Fruit fly (Drosophila melanogaster) whole organism, prepupa: ENCODE data around the gene Obp19d.

Experiments used
- CG10631 ChIP-seq: fragments of 200-800 bp; sonication (Bioruptor generic); optimal IDR thresholded peaks from 2 replicates; lab custom pipeline; 2016; ENCODE audit warnings: missing biosample characterization, missing genetic modification characterization
- CG10669 ChIP-seq: fragments of 200-800 bp; sonication (Bioruptor generic); optimal IDR thresholded peaks from 3 replicates; lab custom pipeline; 2018; ENCODE audit warnings: missing biosample characterization, mild to moderate bottlenecking, missing genetic modification characterization, moderate library complexity
- CG11762 ChIP-seq: fragments of 200-800 bp; sonication (Bioruptor generic); optimal IDR thresholded peaks from 3 replicates; lab custom pipeline; 2016; ENCODE audit warnings: missing biosample characterization, missing genetic modification characterization; ENCODE audit not compliant: insufficient read depth
- CG15336 ChIP-seq: fragments of 200-800 bp; sonication (Bioruptor generic); IDR thresholded peaks from 2 replicates; pipeline ENCODE4 v1.3.6; 2022; ENCODE audit warnings: missing biosample characterization, missing genetic modification characterization
- CG3032 ChIP-seq: fragments of 200-800 bp; optimal IDR thresholded peaks from 2 replicates; lab custom pipeline; 2019; ENCODE audit warnings: missing biosample characterization, mild to moderate bottlenecking, missing genetic modification characterization, moderate library complexity
- CG31627 ChIP-seq: fragments of 200-800 bp; sonication (Bioruptor generic); optimal IDR thresholded peaks from 3 replicates; lab custom pipeline; 2016; ENCODE audit warnings: missing biosample characterization, missing genetic modification characterization
- CG6163 ChIP-seq: fragments of 200-800 bp; sonication (Bioruptor generic); IDR thresholded peaks from 3 replicates; pipeline ENCODE4 v1.3.6; 2022; ENCODE audit warnings: missing biosample characterization, missing genetic modification characterization
- CG6276 ChIP-seq: fragments of 200-800 bp; sonication (Bioruptor generic); optimal IDR thresholded peaks from 2 replicates; lab custom pipeline; 2017; ENCODE audit warnings: missing biosample characterization, mild to moderate bottlenecking, missing genetic modification characterization
- CG6808 ChIP-seq: fragments of 200-800 bp; sonication (Bioruptor generic); optimal IDR thresholded peaks from 3 replicates; lab custom pipeline; 2017; ENCODE audit warnings: missing biosample characterization, missing genetic modification characterization, mild to moderate bottlenecking, moderate library complexity, missing genetic modification reagents
- CG8119 ChIP-seq: fragments of 200-800 bp; sonication (Bioruptor generic); IDR thresholded peaks from 3 replicates; pipeline ENCODE4 v1.3.6; 2022; ENCODE audit warnings: missing biosample characterization, missing genetic modification characterization
- CG8319 ChIP-seq: fragments of 200-800 bp; sonication (Bioruptor generic); optimal IDR thresholded peaks from 3 replicates; lab custom pipeline; 2016; ENCODE audit warnings: missing biosample characterization, missing genetic modification characterization
- CG8632 ChIP-seq: fragments of 200-800 bp; sonication (Bioruptor generic); optimal IDR thresholded peaks from 3 replicates; lab custom pipeline; 2016; ENCODE audit warnings: missing biosample characterization, missing genetic modification characterization
- Eip75B ChIP-seq: fragments of 200-800 bp; sonication (Bioruptor generic); optimal IDR thresholded peaks from 3 replicates; lab custom pipeline; 2016; ENCODE audit warnings: missing biosample characterization, missing genetic modification characterization
- Eip78C ChIP-seq: fragments of 200-800 bp; sonication (Bioruptor generic); peaks from one replicate; lab custom pipeline; 2016; ENCODE audit warnings: missing biosample characterization, missing genetic modification characterization
- Ets21C ChIP-seq: fragments of 200-800 bp; sonication (Bioruptor generic); optimal IDR thresholded peaks from 3 replicates; lab custom pipeline; 2016; ENCODE audit warnings: missing biosample characterization, missing genetic modification characterization
- Hr38 ChIP-seq: sonication (Bioruptor generic); optimal IDR thresholded peaks from 2 replicates; lab custom pipeline; 2016; ENCODE audit warnings: missing biosample characterization, missing genetic modification characterization
- Hr39 ChIP-seq: fragments of 200-800 bp; sonication (Bioruptor generic); optimal IDR thresholded peaks from 2 replicates; lab custom pipeline; 2016; ENCODE audit warnings: missing biosample characterization, missing genetic modification characterization
- Smox ChIP-seq: fragments of 200-800 bp; sonication (Bioruptor generic); optimal IDR thresholded peaks from 3 replicates; lab custom pipeline; 2016; ENCODE audit warnings: missing biosample characterization, missing genetic modification characterization
- Sox14 ChIP-seq: fragments of 200-800 bp; sonication (Bioruptor generic); optimal IDR thresholded peaks from 3 replicates; lab custom pipeline; 2016; ENCODE audit warnings: missing biosample characterization, missing genetic modification characterization
- Sox15 ChIP-seq: fragments of 200-800 bp; sonication (Bioruptor generic); optimal IDR thresholded peaks from 3 replicates; lab custom pipeline; 2016; ENCODE audit warnings: missing biosample characterization, missing genetic modification characterization
- achi ChIP-seq: fragments of 200-800 bp; sonication (Bioruptor generic); optimal IDR thresholded peaks from 3 replicates; lab custom pipeline; 2016; ENCODE audit warnings: missing biosample characterization, missing genetic modification characterization
- acj6 ChIP-seq: fragments of 200-800 bp; sonication (Bioruptor generic); optimal IDR thresholded peaks from 3 replicates; lab custom pipeline; 2016; ENCODE audit warnings: missing biosample characterization, missing genetic modification characterization
- cyc ChIP-seq: fragments of 200-800 bp; sonication (Bioruptor generic); optimal IDR thresholded peaks from 3 replicates; lab custom pipeline; 2016; ENCODE audit warnings: missing biosample characterization, missing genetic modification characterization
- eg ChIP-seq: fragments of 200-800 bp; sonication (Bioruptor generic); IDR thresholded peaks from 3 replicates; pipeline ENCODE4 v1.3.6; 2022; ENCODE audit warnings: missing biosample characterization, missing genetic modification characterization
- esn ChIP-seq: fragments of 200-800 bp; sonication (Bioruptor generic); optimal IDR thresholded peaks from 2 replicates; lab custom pipeline; 2016; ENCODE audit warnings: missing biosample characterization, mild to moderate bottlenecking, missing genetic modification characterization, moderate library complexity
- fkh ChIP-seq: fragments of 200-800 bp; sonication (Bioruptor generic); optimal IDR thresholded peaks from 3 replicates; lab custom pipeline; 2017; ENCODE audit warnings: missing biosample characterization, mild to moderate bottlenecking, missing genetic modification characterization, moderate library complexity
- lz ChIP-seq: fragments of 200-800 bp; sonication (Bioruptor generic); optimal IDR thresholded peaks from 3 replicates; lab custom pipeline; 2016; ENCODE audit warnings: missing biosample characterization, missing genetic modification characterization
- pdm3 ChIP-seq: fragments of 200-800 bp; sonication (Bioruptor generic); optimal IDR thresholded peaks from 3 replicates; lab custom pipeline; 2016; ENCODE audit warnings: missing biosample characterization, missing genetic modification characterization
- salr ChIP-seq, 2 experiments: fragments of 200-800 bp; sonication (Bioruptor generic); optimal IDR thresholded peaks; 3 replicates each; lab custom pipeline; 2016 to 2018; ENCODE audit warnings: missing biosample characterization in 2 of 2, missing genetic modification characterization in 2 of 2, mild to moderate bottlenecking in 1 of 2
- spab ChIP-seq: fragments of 200-800 bp; sonication (Bioruptor generic); optimal IDR thresholded peaks from 2 replicates; lab custom pipeline; 2017; ENCODE audit warnings: missing biosample characterization, mild to moderate bottlenecking, missing genetic modification characterization, missing genetic modification reagents
- topi ChIP-seq: fragments of 200-800 bp; sonication (Bioruptor generic); optimal IDR thresholded peaks from 3 replicates; lab custom pipeline; 2016; ENCODE audit warnings: missing biosample characterization, missing genetic modification characterization
- vri ChIP-seq: fragments of 200-800 bp; sonication (Bioruptor generic); optimal IDR thresholded peaks from 3 replicates; lab custom pipeline; 2016; ENCODE audit warnings: missing biosample characterization, mild to moderate bottlenecking, missing genetic modification characterization

Obp19d gene

dm6 chrX:20416433-20416832 is 3.0 kb upstream of the Obp19d start, which contains the start of gene Obp19b:
Obp19b (plus strand) TSS chrX:20416733.
- no peak for TF ChIP-seq vri (GFP tag; lab: Kevin White, UChicago)
- no peak for TF ChIP-seq Hr39 (GFP tag; lab: Kevin White, UChicago)
- TF ChIP-seq, all 60 proteins: peak for 0

dm6 chrX:20418864-20419263 is 549 bp upstream of the Obp19d start, which contains the start of gene Obp19c:
Obp19c (minus strand) TSS chrX:20418964.
- TF ChIP-seq CG8632 (GFP tag; lab: Kevin White, UChicago) (no peak), Hr38 (no peak), topi (GFP tag; lab: Kevin White, UChicago) (no peak), CG6808 (no peak), spab (GFP tag; lab: Kevin White, UChicago) (no peak)
- TF ChIP-seq, all 60 proteins: peak for 0

DNA sequence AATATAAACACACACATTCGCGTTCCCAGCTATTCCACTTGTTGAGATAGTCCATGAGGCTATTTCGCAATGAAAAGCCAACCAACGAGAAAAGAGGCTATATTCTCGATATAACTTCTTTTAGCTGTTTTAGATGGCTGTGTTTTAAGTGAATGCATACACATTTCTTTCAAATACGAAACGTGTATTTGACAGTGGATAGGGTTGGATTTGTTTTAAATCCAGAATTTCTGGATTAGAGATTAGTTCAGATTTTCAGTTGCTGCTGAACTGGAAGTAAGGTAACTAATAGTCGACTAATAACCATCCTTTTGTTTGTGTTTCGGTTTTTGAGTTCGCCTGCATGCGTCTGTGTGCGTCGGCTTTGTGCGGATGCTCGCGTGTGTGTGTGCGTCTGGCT is 3.7 kb downstream of the Obp19d start:
- TF ChIP-seq pdm3 (no peak), Eip78C (GFP tag; lab: Kevin White, UChicago) (peak; percentile 69), CG15336 (GFP tag; lab: Robert Waterston, UW) (0 out of 2 replicates have a peak, but pooled peaks have one; percentile 8)
- TF ChIP-seq, all 60 proteins: peak for 2

DNA sequence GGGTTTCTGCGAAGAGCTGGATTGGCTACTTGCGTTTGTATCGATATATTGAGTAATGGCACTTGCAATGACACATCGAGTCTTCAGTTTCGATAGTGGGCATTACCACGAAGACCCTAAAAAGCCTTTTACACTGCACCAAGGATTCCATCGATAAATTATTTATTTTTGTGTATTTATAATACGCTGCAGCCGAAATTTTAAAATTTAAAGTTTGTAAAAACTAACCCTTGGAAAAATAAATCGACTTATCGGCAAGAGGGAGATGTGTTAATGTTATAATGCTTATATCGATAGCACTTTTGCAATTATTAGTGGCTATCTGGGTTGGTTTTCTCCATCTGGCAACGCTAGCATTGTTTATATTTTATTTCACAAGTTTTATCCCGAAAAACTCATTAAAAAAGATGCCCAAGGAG is 4.3 kb downstream of the Obp19d start, which contains the start of the genes Pp4-19C and cactin:
Pp4-19C (minus strand) TSS at position 256 of the 419 bp plus-strand sequence.
cactin (plus strand) TSS at position 323 of the 419 bp plus-strand sequence.
- TF ChIP-seq esn (peak; percentile 33), CG10631 (GFP tag; lab: Kevin White, UChicago) (no peak), Eip78C (GFP tag; lab: Kevin White, UChicago) (peak; percentile 62), CG31627 (GFP tag; lab: Kevin White, UChicago) (peak; percentile 45), CG6276 (GFP tag; lab: Kevin White, UChicago) (no peak), topi (GFP tag; lab: Kevin White, UChicago) (peak; percentile 31), lz (peak; percentile 20), Hr39 (GFP tag; lab: Kevin White, UChicago) (peak; percentile 43), cyc (GFP tag; lab: Kevin White, UChicago) (peak; percentile 25), acj6 (GFP tag; lab: Kevin White, UChicago) (peak; percentile 19), Ets21C (GFP tag; lab: Kevin White, UChicago) (no peak), Sox14 (GFP tag; lab: Kevin White, UChicago) (peak; percentile 53), CG3032 (tag; lab: Kevin White, UChicago) (peak; percentile 19), CG6163 (GFP tag; lab: Robert Waterston, UW) (no peak)

- no peak for TF ChIP-seq esn
- no peak for TF ChIP-seq Smox
- no peak for TF ChIP-seq Eip75B (GFP tag; lab: Kevin White, UChicago)
- TF ChIP-seq lz: no peak
- TF ChIP-seq topi (GFP tag; lab: Kevin White, UChicago): no peak
- TF ChIP-seq CG11762 (GFP tag; lab: Kevin White, UChicago): no peak
- TF ChIP-seq salr (GFP tag; optimal IDR thresholded peaks at IDR 0.05; lab: Kevin White, UChicago): no peak
- TF ChIP-seq eg (GFP tag; lab: Robert Waterston, UW): no peak
- no peak for TF ChIP-seq Sox15 (GFP tag; lab: Kevin White, UChicago)
- no peak for TF ChIP-seq CG8632 (GFP tag; lab: Kevin White, UChicago)
- no peak for TF ChIP-seq CG8319 (GFP tag; lab: Kevin White, UChicago)
- TF ChIP-seq CG10669 (GFP tag; lab: Kevin White, UChicago): no peak
- no peak for TF ChIP-seq CG8119 (GFP tag; lab: Robert Waterston, UW)
- TF ChIP-seq CG6276 (GFP tag; lab: Kevin White, UChicago): no peak
- TF ChIP-seq achi (GFP tag; lab: Kevin White, UChicago): no peak
- TF ChIP-seq fkh (GFP tag; lab: Kevin White, UChicago): no peak
- no peak for TF ChIP-seq CG31627 (GFP tag; lab: Kevin White, UChicago)
Observed at dm6 chrX:20426818-20427217, 7.4 kb downstream of the Obp19d start, which contains the start of gene CG15456. CG15456 (minus strand) TSS chrX:20427042.
